Fruit fly (Drosophila melanogaster) whole organism, adult: ENCODE results near the gene Cp7Fa.

ENCODE experiments used
- CG11617 ChIP-seq: fragments of 200-800 bp; sonication (Bioruptor generic); optimal IDR thresholded peaks from 2 replicates; lab custom pipeline; 2017; ENCODE audit warnings: mild to moderate bottlenecking, missing biosample characterization, missing genetic modification reagents, missing genetic modification characterization
- CG12768 ChIP-seq: fragments of 200-800 bp; sonication (Bioruptor generic); optimal IDR thresholded peaks from 2 replicates; lab custom pipeline; 2017; ENCODE audit warnings: missing biosample characterization, missing genetic modification characterization, mild to moderate bottlenecking, moderate library complexity, missing genetic modification reagents
- CG14711 ChIP-seq: fragments of 200-800 bp; sonication (Bioruptor generic); optimal IDR thresholded peaks from 2 replicates; lab custom pipeline; 2018; ENCODE audit warnings: missing biosample characterization, mild to moderate bottlenecking, missing genetic modification characterization, moderate library complexity
- CG1620 ChIP-seq: fragments of 200-800 bp; sonication (Bioruptor generic); optimal IDR thresholded peaks from 2 replicates; lab custom pipeline; 2016; ENCODE audit warnings: missing biosample characterization, missing genetic modification characterization
- CG33017 ChIP-seq: fragments of 200-800 bp; sonication (Bioruptor generic); optimal IDR thresholded peaks from 2 replicates; lab custom pipeline; 2018; ENCODE audit warnings: missing biosample characterization, mild to moderate bottlenecking, missing genetic modification characterization, moderate library complexity
- CG5204 ChIP-seq: fragments of 200-800 bp; sonication (Bioruptor generic); optimal IDR thresholded peaks from 2 replicates; lab custom pipeline; 2016; ENCODE audit warnings: missing biosample characterization, missing genetic modification characterization
- CG7045 ChIP-seq: fragments of 200-800 bp; sonication (Bioruptor generic); optimal IDR thresholded peaks from 2 replicates; lab custom pipeline; 2017; ENCODE audit warnings: missing biosample characterization, mild to moderate bottlenecking, missing genetic modification characterization
- CG7101 ChIP-seq: fragments of 200-800 bp; sonication (Bioruptor generic); optimal IDR thresholded peaks from 2 replicates; lab custom pipeline; 2018; ENCODE audit warnings: missing biosample characterization, mild to moderate bottlenecking, missing genetic modification characterization, moderate library complexity
- Clk ChIP-seq: fragments of 200-800 bp; sonication (Bioruptor generic); optimal IDR thresholded peaks from 2 replicates; lab custom pipeline; 2017; ENCODE audit warnings: missing biosample characterization, missing genetic modification characterization
- Crg-1 ChIP-seq: fragments of 200-800 bp; sonication (Bioruptor generic); optimal IDR thresholded peaks from 2 replicates; lab custom pipeline; 2016; ENCODE audit warnings: missing biosample characterization, missing genetic modification characterization
- Hr96 ChIP-seq: fragments of 200-800 bp; sonication (Bioruptor generic); optimal IDR thresholded peaks from 2 replicates; lab custom pipeline; 2016; ENCODE audit warnings: missing biosample characterization, missing genetic modification characterization
- Mnt ChIP-seq: fragments of 200-800 bp; sonication (Bioruptor generic); optimal IDR thresholded peaks from 2 replicates; lab custom pipeline; 2016; ENCODE audit warnings: missing biosample characterization, mild to moderate bottlenecking, missing genetic modification characterization
- bab1 ChIP-seq: fragments of 200-800 bp; sonication (Bioruptor generic); optimal IDR thresholded peaks from 3 replicates; lab custom pipeline; 2019; ENCODE audit warnings: missing biosample characterization, mild to moderate bottlenecking, missing genetic modification characterization, moderate library complexity
- cic ChIP-seq: fragments of 200-800 bp; sonication (Bioruptor generic); optimal IDR thresholded peaks from 2 replicates; lab custom pipeline; 2017; ENCODE audit warnings: missing biosample characterization, mild to moderate bottlenecking, missing genetic modification characterization, moderate library complexity
- cnc ChIP-seq, 2 experiments: fragments of >200 bp; optimal IDR thresholded peaks; 2 replicates each; lab custom pipeline; 2017
- kay ChIP-seq: fragments of 200-800 bp; sonication (Bioruptor generic); peaks from one replicate; lab custom pipeline; 2016; ENCODE audit warnings: missing biosample characterization, missing genetic modification characterization, borderline replicate concordance
- ovo ChIP-seq: fragments of 200-800 bp; sonication (Bioruptor generic); optimal IDR thresholded peaks from 2 replicates; lab custom pipeline; 2016; ENCODE audit warnings: missing biosample characterization, missing genetic modification characterization
- pad ChIP-seq: fragments of 200-800 bp; sonication (Bioruptor generic); optimal IDR thresholded peaks from 3 replicates; lab custom pipeline; 2017; ENCODE audit warnings: missing biosample characterization, missing genetic modification characterization, mild to moderate bottlenecking, moderate library complexity, missing genetic modification reagents
- tj ChIP-seq: fragments of 200-800 bp; sonication (Bioruptor generic); optimal IDR thresholded peaks from 3 replicates; lab custom pipeline; 2017; ENCODE audit warnings: missing biosample characterization, mild to moderate bottlenecking, missing genetic modification characterization, moderate library complexity
- toe ChIP-seq: fragments of 200-800 bp; sonication (Bioruptor generic); optimal IDR thresholded peaks from 2 replicates; lab custom pipeline; 2016; ENCODE audit warnings: missing biosample characterization, missing genetic modification characterization

Gene Cp7Fa

DNA sequence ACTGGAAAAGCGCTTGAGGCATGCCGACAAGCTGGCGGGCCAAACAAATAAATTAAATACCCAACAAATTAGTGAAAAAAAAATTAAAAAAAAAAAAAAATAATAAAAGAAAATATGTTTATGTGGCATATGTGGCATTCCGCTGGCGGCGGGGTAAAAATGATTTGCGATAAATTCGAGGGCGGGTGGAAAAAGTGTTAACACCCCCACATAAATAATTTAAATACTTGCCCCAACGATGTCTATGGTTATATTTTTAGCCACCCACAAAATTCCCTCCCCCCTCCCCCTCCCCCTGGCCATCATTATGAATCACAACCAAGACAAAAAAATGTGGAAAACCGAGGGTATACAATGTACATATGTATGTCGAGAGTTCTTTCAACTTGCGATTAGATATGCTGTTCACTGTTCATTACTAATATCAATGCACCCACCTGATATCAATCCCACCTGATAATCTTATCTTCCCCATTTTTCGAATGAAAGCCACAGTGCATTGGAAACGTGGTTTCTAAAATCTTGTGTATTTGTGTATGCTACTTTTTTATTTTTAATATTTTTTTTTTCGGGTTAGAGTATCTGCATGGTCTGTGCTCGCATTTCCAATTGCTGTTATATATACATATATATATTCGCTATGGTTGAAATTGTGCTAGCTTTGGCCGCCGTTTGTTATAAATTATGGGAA is 20.3 kb upstream of the Cp7Fa start:
- TF ChIP-seq cic (GFP tag; lab: Kevin White, UChicago) (no peak), Mnt (no peak), tj (GFP tag; lab: Kevin White, UChicago) (no peak), CG33017 (tag; lab: Kevin White, UChicago) (no peak), CG14711 (tag; lab: Kevin White, UChicago) (no peak), kay (GFP tag; lab: Kevin White, UChicago) (no peak), cnc (optimal IDR thresholded peaks at IDR 0.05; lab: Kevin White, UChicago) (no peak), Crg-1 (GFP tag; lab: Kevin White, UChicago) (no peak), CG12768 (GFP tag; lab: Kevin White, UChicago) (no peak), pad (GFP tag; lab: Kevin White, UChicago) (no peak), Clk (GFP tag; lab: Kevin White, UChicago) (no peak), bab1 (GFP tag; lab: Kevin White, UChicago) (no peak), CG7101 (tag; lab: Kevin White, UChicago) (no peak), Hr96 (GFP tag; lab: Kevin White, UChicago) (no peak), CG7045 (GFP tag; lab: Kevin White, UChicago) (no peak), CG11617 (GFP tag; lab: Kevin White, UChicago) (no peak), CG1620 (no peak)

DNA sequence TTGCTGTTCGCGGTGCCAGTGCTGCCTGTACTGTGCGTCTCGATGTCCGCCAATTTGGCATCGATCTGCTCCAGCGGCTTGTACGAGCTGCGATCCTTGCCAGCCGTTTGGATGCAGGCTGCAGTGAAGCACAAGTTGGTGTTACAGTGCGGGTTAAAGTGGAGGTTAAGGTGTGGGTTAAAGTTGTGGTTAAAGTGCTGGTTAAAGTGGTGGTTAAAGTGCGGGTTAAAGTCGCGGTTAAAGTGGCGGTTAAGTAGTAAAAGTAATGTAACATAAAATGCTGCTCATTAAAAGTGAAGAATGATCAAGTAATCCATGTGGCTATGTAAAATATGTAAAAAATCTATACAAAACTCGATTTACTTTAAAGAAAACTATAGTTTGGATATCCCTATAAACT is 18.5 kb upstream of the Cp7Fa start:
- TF ChIP-seq Mnt: no peak

DNA sequence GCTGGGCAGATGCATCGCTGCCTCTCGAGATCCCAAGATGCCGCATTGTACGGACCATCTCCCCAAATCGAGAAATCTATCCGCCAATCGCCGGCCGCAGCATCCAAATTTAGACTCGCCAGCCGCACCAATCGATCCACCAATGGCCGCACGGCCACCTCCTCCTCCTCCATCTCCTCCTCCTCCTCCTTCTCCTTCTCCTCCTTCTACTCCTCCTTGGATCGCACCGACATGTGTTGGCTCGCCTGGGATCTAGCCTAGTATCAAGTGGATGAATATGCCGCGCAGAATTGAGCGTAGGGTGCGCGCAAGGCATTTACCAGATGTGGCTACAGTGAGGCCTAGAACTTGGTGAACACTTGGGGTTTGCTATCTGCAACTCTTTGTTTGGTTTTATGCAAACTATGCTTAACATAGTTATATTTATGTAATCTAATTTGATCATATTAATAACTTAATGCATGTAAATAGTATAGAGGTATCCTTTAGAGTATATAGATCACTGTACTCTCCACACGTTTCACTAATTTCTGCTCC is 15.6 kb upstream of the Cp7Fa start, which contains the start of gene org-1:
TSS of gene org-1 (minus strand) at position 51 of the 537 bp plus-strand sequence.
- TF ChIP-seq kay (GFP tag; lab: Kevin White, UChicago) (no peak), cic (GFP tag; lab: Kevin White, UChicago) (no peak), CG33017 (tag; lab: Kevin White, UChicago) (no peak), CG7101 (tag; lab: Kevin White, UChicago) (peak; percentile 52), bab1 (GFP tag; lab: Kevin White, UChicago) (peak; percentile 82), CG14711 (tag; lab: Kevin White, UChicago) (peak; percentile 49), CG5204 (no peak), CG1620 (peak; percentile 55), Hr96 (GFP tag; lab: Kevin White, UChicago) (no peak), pad (GFP tag; lab: Kevin White, UChicago) (peak; percentile 15), ovo (no peak)

DNA sequence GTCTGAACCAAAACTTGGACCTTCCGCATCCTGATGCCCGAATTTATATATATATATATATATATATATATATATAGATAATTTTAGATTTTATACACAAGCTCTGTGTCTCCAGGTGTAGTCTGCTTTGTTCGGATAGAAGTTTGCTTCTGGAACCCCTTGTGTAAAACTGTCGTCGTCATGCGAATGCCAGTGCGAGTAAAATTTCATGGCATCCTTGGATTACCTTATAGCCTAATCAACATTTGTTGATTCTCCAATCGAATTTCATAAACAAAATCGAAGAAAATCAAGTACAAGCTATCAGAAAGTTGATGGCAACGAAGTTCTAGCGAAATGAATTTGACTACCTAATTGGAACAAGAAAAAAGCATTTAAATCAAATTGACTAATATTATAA is 13.2 kb upstream of the Cp7Fa start, which contains the start of gene CG32713:
TSS of gene CG32713 (minus strand) at position 101 of the 400 bp plus-strand sequence.
- TF ChIP-seq Crg-1 (GFP tag; lab: Kevin White, UChicago): no peak

DNA sequence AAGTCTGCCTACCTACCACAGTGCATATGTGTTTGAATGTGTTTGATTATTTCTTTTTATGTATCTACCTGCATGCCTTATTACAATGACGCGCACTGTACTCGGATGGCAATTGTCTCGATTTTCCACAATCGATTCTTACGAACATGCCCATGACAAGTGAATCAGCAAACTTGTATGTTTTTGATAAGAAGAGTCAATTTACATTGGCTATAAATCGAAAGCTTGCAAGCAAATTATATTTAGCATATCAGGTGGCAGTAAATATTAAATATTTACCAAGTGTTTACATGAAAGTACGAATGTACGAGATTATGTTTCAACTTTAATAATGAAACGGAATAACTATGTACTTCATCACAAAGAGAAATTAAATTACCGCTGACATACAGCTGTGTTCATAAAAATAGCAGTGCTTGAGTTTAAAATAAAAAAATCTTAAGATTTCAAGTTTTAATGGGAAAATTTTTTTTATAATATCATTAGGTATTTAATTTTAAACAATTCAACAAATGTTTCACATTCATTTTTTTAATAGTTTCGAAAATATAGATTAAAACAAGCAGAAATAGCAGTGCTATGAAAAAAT is 11.1 kb upstream of the Cp7Fa start:
- no peak for TF ChIP-seq Clk (GFP tag; lab: Kevin White, UChicago)
- no peak for TF ChIP-seq Crg-1 (GFP tag; lab: Kevin White, UChicago)
- TF ChIP-seq CG12768 (GFP tag; lab: Kevin White, UChicago): no peak
- no peak for TF ChIP-seq cic (GFP tag; lab: Kevin White, UChicago)
- TF ChIP-seq Hr96 (GFP tag; lab: Kevin White, UChicago): no peak
- no peak for TF ChIP-seq CG7045 (GFP tag; lab: Kevin White, UChicago)
- TF ChIP-seq CG33017 (tag; lab: Kevin White, UChicago): no peak
- TF ChIP-seq toe: no peak
- TF ChIP-seq Mnt: no peak
- no peak for TF ChIP-seq kay (GFP tag; lab: Kevin White, UChicago)

DNA sequence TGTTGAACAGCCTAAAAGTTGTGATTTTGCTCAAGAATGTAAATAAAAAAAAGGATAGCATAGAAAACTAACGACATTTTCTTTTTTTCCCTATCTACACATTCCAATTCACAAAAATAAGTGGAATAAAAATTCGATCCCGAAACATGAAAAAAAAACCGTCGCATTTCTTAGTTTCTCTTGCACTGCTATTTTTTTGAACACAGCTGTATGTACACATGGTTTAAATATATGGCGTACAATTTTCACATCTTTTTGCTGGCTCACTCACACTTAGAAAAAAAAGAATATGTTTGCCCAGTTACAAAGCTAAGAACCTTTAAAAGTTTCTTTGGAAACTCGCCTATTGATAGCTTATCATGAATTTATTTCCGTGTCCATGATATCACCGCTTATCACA is 10.5 kb upstream of the Cp7Fa start:
- TF ChIP-seq Hr96 (GFP tag; lab: Kevin White, UChicago) (no peak), kay (GFP tag; lab: Kevin White, UChicago) (peak; percentile 34)

DNA sequence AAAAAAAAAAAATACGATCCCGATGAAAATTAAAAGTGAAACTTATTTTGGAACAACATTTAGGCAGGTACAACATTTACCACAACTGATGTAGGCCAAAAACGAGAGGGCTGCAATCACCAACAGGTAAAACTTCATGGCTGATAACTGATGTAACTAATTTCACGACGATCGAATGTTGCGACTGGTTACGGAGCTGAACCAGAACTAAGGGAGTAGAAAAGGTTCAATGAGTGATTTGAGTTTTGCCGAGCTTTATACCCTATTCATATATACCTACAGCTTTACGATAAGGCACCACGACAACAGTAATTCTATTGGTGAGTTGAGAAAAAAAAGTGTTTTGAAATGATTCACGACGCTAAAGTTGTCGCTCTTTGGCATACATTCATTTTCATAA is 10.0 kb upstream of the Cp7Fa start, which contains the start of gene CG15347:
TSS of gene CG15347 (minus strand) at position 213 of the 400 bp plus-strand sequence.
- TF ChIP-seq cic (GFP tag; lab: Kevin White, UChicago): peak; percentile 2
- TF ChIP-seq kay (GFP tag; lab: Kevin White, UChicago): no peak
- TF ChIP-seq Crg-1 (GFP tag; lab: Kevin White, UChicago): peak; percentile 2
- TF ChIP-seq Mnt: peak; percentile 6
- TF ChIP-seq CG33017 (tag; lab: Kevin White, UChicago): no peak
